Worm (Caenorhabditis elegans) whole organism, mixed stage, embryonic: ENCODE results near the gene ajm-1.

Experiments used
- elt-3 ChIP-seq: fragments of 150-350 bp; optimal IDR thresholded peaks from 2 replicates; lab custom pipeline; 2014; ENCODE audit warnings: missing biosample characterization, missing genetic modification characterization
- lin-13 ChIP-seq: fragments of 150-350 bp; optimal IDR thresholded peaks from 2 replicates; lab custom pipeline; 2014; ENCODE audit warnings: missing biosample characterization, missing genetic modification characterization
- lsy-2 ChIP-seq: fragments of 150-350 bp; optimal IDR thresholded peaks from 2 replicates; lab custom pipeline; 2014; ENCODE audit warnings: missing biosample characterization, missing genetic modification characterization
- nhr-12 ChIP-seq: fragments of 150-350 bp; optimal IDR thresholded peaks from 2 replicates; lab custom pipeline; 2014; ENCODE audit warnings: missing biosample characterization, missing genetic modification characterization
- nhr-237 ChIP-seq: fragments of 150-350 bp; optimal IDR thresholded peaks from 2 replicates; lab custom pipeline; 2014; ENCODE audit warnings: missing biosample characterization, missing genetic modification characterization
- nhr-28 ChIP-seq: fragments of 150-350 bp; optimal IDR thresholded peaks from 2 replicates; lab custom pipeline; 2014; ENCODE audit warnings: missing biosample characterization, missing genetic modification characterization
- nhr-76 ChIP-seq: sonication (generic microtip); optimal IDR thresholded peaks from 2 replicates; lab custom pipeline; 2017; ENCODE audit warnings: missing biosample characterization, missing genetic modification characterization
- pha-4 ChIP-seq: fragments of 150-350 bp; optimal IDR thresholded peaks from 2 replicates; lab custom pipeline; 2018; ENCODE audit warnings: missing biosample characterization, missing genetic modification reagents, missing genetic modification characterization
- snpc-4 ChIP-seq: fragments of 150-350 bp; optimal IDR thresholded peaks from 2 replicates; lab custom pipeline; 2014; ENCODE audit warnings: missing biosample characterization, missing genetic modification characterization
- sptf-1 ChIP-seq: sonication (generic microtip); optimal IDR thresholded peaks from 2 replicates; lab custom pipeline; 2017; ENCODE audit warnings: mild to moderate bottlenecking, missing genetic modification characterization, moderate library complexity, missing compliant biosample characterization
- unc-39 ChIP-seq: fragments of 150-350 bp; optimal IDR thresholded peaks from 2 replicates; lab custom pipeline; 2014; ENCODE audit warnings: missing biosample characterization, missing genetic modification characterization
- ztf-11 ChIP-seq: fragments of 150-350 bp; optimal IDR thresholded peaks from 2 replicates; lab custom pipeline; 2014; ENCODE audit warnings: missing biosample characterization, missing genetic modification characterization

ce11 chrX:9057352-9057751 is 25.4 kb upstream of the ajm-1 start, which contains the start of gene F47E1.2:
- no peak for TF ChIP-seq lsy-2 (tag; lab: Kevin White, UChicago)
- no peak for TF ChIP-seq pha-4 (tag; lab: Kevin White, UChicago)
- TF ChIP-seq nhr-12 (tag; lab: Kevin White, UChicago), result no peak
- TF ChIP-seq ztf-11, result no peak
- TF ChIP-seq nhr-28 (tag; lab: Kevin White, UChicago), result no peak
- no peak for TF ChIP-seq lin-13 (tag; lab: Kevin White, UChicago)
- no peak for TF ChIP-seq elt-3 (tag; lab: Kevin White, UChicago)
- no peak for TF ChIP-seq snpc-4
- TF ChIP-seq unc-39 (tag; lab: Kevin White, UChicago), result no peak
- no peak for TF ChIP-seq nhr-237
- no peak for TF ChIP-seq nhr-76 (tag; lab: Kevin White, UChicago)
- no peak for TF ChIP-seq sptf-1 (tag; lab: Kevin White, UChicago)
